Worm (Caenorhabditis elegans): ENCODE results near the gene str-86.

ce11 chrV:8985740-8986139 lies 2.2 kb upstream of the str-86 start, which contains the start of gene str-85:
- TF ChIP-seq jun-1 (tag; optimal IDR thresholded peaks at IDR 0.05): no peak
- no peak for TF ChIP-seq mdl-1 (tag; optimal IDR thresholded peaks at IDR 0.05)
- no peak for TF ChIP-seq ZK546.5 (tag; optimal IDR thresholded peaks at IDR 0.05)
- TF ChIP-seq snpc-4 (tag; optimal IDR thresholded peaks at IDR 0.05): no peak
- TF ChIP-seq R02D3.7 (tag; optimal IDR thresholded peaks at IDR 0.05): no peak

Data from whole organism, L3 larva.